Worm (Caenorhabditis elegans): ENCODE measurements around the gene W02F12.4.

Gene W02F12.4

ce11 chrV:6697552-6697951, 9.2 kb downstream of the W02F12.4 start, which contains the start of gene W02F12.2:
Gene W02F12.2 (minus strand): TSS chrV:6697652.
- TF ChIP-seq lim-6 (tag; optimal IDR thresholded peaks at IDR 0.05) (no peak), tbx-2 (tag; optimal IDR thresholded peaks at IDR 0.05) (no peak), ceh-22 (tag; optimal IDR thresholded peaks at IDR 0.05) (no peak), lin-11 (tag; optimal IDR thresholded peaks at IDR 0.05) (no peak), nfya-1 (tag; optimal IDR thresholded peaks at IDR 0.05) (no peak), fkh-6 (tag; optimal IDR thresholded peaks at IDR 0.05) (no peak), ceh-24 (tag; optimal IDR thresholded peaks at IDR 0.05) (no peak), K09A11.1 (tag; optimal IDR thresholded peaks at IDR 0.05; ENCODE audit: insufficient read depth) (no peak), madf-2 (tag; optimal IDR thresholded peaks at IDR 0.05) (no peak), ceh-19 (GFP tag; optimal IDR thresholded peaks at IDR 0.05) (no peak), ceh-45 (GFP tag; IDR thresholded peaks at IDR 0.05) (no peak), ama-1 (optimal IDR thresholded peaks at IDR 0.05) (no peak), sox-2 (GFP tag; IDR thresholded peaks at IDR 0.05) (no peak), F13H6.1 (tag; optimal IDR thresholded peaks at IDR 0.05) (no peak), hlh-6 (tag; optimal IDR thresholded peaks at IDR 0.05) (no peak), ceh-48 (tag; optimal IDR thresholded peaks at IDR 0.05) (no peak), pros-1 (tag; optimal IDR thresholded peaks at IDR 0.05) (no peak)

- TF ChIP-seq ceh-14 (tag; optimal IDR thresholded peaks at IDR 0.05), result no peak
- no peak for TF ChIP-seq ceh-31 (tag; optimal IDR thresholded peaks at IDR 0.05)
- no peak for TF ChIP-seq zip-5 (tag; optimal IDR thresholded peaks at IDR 0.05)
- no peak for TF ChIP-seq elt-4 (tag; optimal IDR thresholded peaks at IDR 0.05)
Observed at ce11 chrV:6694668-6695067, 12.1 kb downstream of the W02F12.4 start, which contains the start of gene W02F12.8. Gene W02F12.8 (minus strand): TSS chrV:6694768.

ce11 chrV:6691813-6692351, 14.9 kb downstream of the W02F12.4 start, which contains the start of gene mtl-1:
Gene mtl-1 (minus strand): TSS chrV:6691863.
- TF ChIP-seq eyg-1 (tag; optimal IDR thresholded peaks at IDR 0.05) (no peak), pax-1 (tag; optimal IDR thresholded peaks at IDR 0.05) (no peak), ets-4 (tag; optimal IDR thresholded peaks at IDR 0.05) (no peak), C38D4.7 (GFP tag; optimal IDR thresholded peaks at IDR 0.05) (no peak), ceh-19 (GFP tag; optimal IDR thresholded peaks at IDR 0.05) (no peak), pha-2 (tag; optimal IDR thresholded peaks at IDR 0.05) (no peak), ceh-18 (tag; optimal IDR thresholded peaks at IDR 0.05) (no peak), tbx-2 (tag; optimal IDR thresholded peaks at IDR 0.05) (no peak), npax-4 (tag; optimal IDR thresholded peaks at IDR 0.05) (no peak)

ce11 chrV:6690075-6690474, 16.7 kb downstream of the W02F12.4 start:
- TF ChIP-seq lim-6 (tag; optimal IDR thresholded peaks at IDR 0.05), result no peak
- no peak for TF ChIP-seq pros-1 (tag; optimal IDR thresholded peaks at IDR 0.05)
- TF ChIP-seq T23F11.4 (GFP tag; optimal IDR thresholded peaks at IDR 0.05), result no peak
- no peak for TF ChIP-seq Y22D7AL.16 (tag; optimal IDR thresholded peaks at IDR 0.05)
- no peak for TF ChIP-seq zip-5 (tag; optimal IDR thresholded peaks at IDR 0.05)
- no peak for TF ChIP-seq C38D4.7 (GFP tag; optimal IDR thresholded peaks at IDR 0.05)
- no peak for TF ChIP-seq C08G9.2 (tag; optimal IDR thresholded peaks at IDR 0.05)
- no peak for TF ChIP-seq tbx-7 (tag; optimal IDR thresholded peaks at IDR 0.05)
- no peak for TF ChIP-seq ceh-24 (tag; optimal IDR thresholded peaks at IDR 0.05)
- TF ChIP-seq ceh-6 (GFP tag; optimal IDR thresholded peaks at IDR 0.05), result no peak
- TF ChIP-seq ceh-2 (tag; optimal IDR thresholded peaks at IDR 0.05), result no peak
- no peak for TF ChIP-seq ceh-31 (tag; optimal IDR thresholded peaks at IDR 0.05)

- no peak for TF ChIP-seq unc-42 (tag; optimal IDR thresholded peaks at IDR 0.05)
Observed at ce11 chrV:6688392-6688791, 18.3 kb downstream of the W02F12.4 start, which contains the start of gene K11G9.5. Gene K11G9.5 (minus strand): TSS chrV:6688492.

All from whole organism, late embryonic.